Fruit fly (Drosophila melanogaster) whole organism, embryonic: ENCODE data around the gene CG3088.
A peak's percentile ranks its signal among the peaks of the same experiment; 100 is the strongest.

Experiments used
- ATbp ChIP-seq: fragments of 200-800 bp; sonication (Bioruptor generic); optimal IDR thresholded peaks from 2 replicates; lab custom pipeline; 2017; ENCODE audit warnings: missing biosample characterization, mild to moderate bottlenecking, missing genetic modification characterization, missing genetic modification reagents
- Atf6 ChIP-seq: fragments of 200-800 bp; sonication (Bioruptor generic); IDR thresholded peaks from 2 replicates; pipeline ENCODE4 v1.3.6; 2022; ENCODE audit warnings: missing biosample characterization, missing genetic modification characterization
- BtbVII ChIP-seq: fragments of 200-800 bp; sonication (Bioruptor generic); optimal IDR thresholded peaks from 3 replicates; lab custom pipeline; 2017; ENCODE audit warnings: missing biosample characterization, mild to moderate bottlenecking, missing genetic modification characterization
- C15 ChIP-seq: fragments of 200-800 bp; sonication (Bioruptor generic); IDR thresholded peaks from 3 replicates; pipeline ENCODE4 v1.3.6; 2022; ENCODE audit warnings: missing biosample characterization, missing genetic modification characterization
- CG10274 ChIP-seq: fragments of 200-800 bp; sonication (Bioruptor generic); optimal IDR thresholded peaks from 3 replicates; lab custom pipeline; 2017; ENCODE audit warnings: missing biosample characterization, mild to moderate bottlenecking, missing genetic modification characterization
- CG11093 ChIP-seq: fragments of 200-800 bp; sonication (Bioruptor generic); IDR thresholded peaks from 3 replicates; pipeline ENCODE4 v1.3.6; 2022; ENCODE audit warnings: missing biosample characterization, missing genetic modification characterization
- CG12104 ChIP-seq: fragments of 200-800 bp; sonication (Bioruptor generic); optimal IDR thresholded peaks from 3 replicates; lab custom pipeline; 2016; ENCODE audit warnings: missing biosample characterization, missing genetic modification characterization
- CG12769 ChIP-seq: fragments of 200-800 bp; sonication (Bioruptor generic); optimal IDR thresholded peaks from 2 replicates; lab custom pipeline; 2019; ENCODE audit warnings: missing biosample characterization, mild to moderate bottlenecking, missing genetic modification characterization, moderate library complexity
- CG12942 ChIP-seq: fragments of 200-800 bp; sonication (Bioruptor generic); optimal IDR thresholded peaks from 3 replicates; lab custom pipeline; 2016; ENCODE audit warnings: missing biosample characterization, missing genetic modification characterization
- CG13424 ChIP-seq: fragments of 200-800 bp; sonication (Bioruptor generic); optimal IDR thresholded peaks from 2 replicates; lab custom pipeline; 2019; ENCODE audit warnings: missing biosample characterization, mild to moderate bottlenecking, missing genetic modification characterization, moderate library complexity
- CG15514 ChIP-seq: fragments of 200-800 bp; sonication (Bioruptor generic); optimal IDR thresholded peaks from 3 replicates; lab custom pipeline; 2017; ENCODE audit warnings: missing biosample characterization, missing genetic modification characterization, mild to moderate bottlenecking, moderate library complexity, missing genetic modification reagents
- CG15601 ChIP-seq: fragments of 200-800 bp; sonication (Bioruptor generic); optimal IDR thresholded peaks from 3 replicates; lab custom pipeline; 2019; ENCODE audit warnings: missing biosample characterization, mild to moderate bottlenecking, missing genetic modification characterization, moderate library complexity
- CG18011 ChIP-seq: fragments of 200-800 bp; sonication (Bioruptor generic); optimal IDR thresholded peaks from 2 replicates; lab custom pipeline; 2017; ENCODE audit warnings: missing biosample characterization, missing genetic modification characterization, mild to moderate bottlenecking, moderate library complexity, missing genotype
- CG1832 ChIP-seq: fragments of 200-800 bp; sonication (Bioruptor generic); optimal IDR thresholded peaks from 2 replicates; lab custom pipeline; 2017; ENCODE audit warnings: missing biosample characterization, mild to moderate bottlenecking, missing genetic modification characterization, inconsistent platforms
- CG2116 ChIP-seq: fragments of 200-800 bp; sonication (Bioruptor generic); optimal IDR thresholded peaks from 3 replicates; lab custom pipeline; 2018; ENCODE audit warnings: missing biosample characterization, mild to moderate bottlenecking, missing genetic modification characterization
- CG2120 ChIP-seq: fragments of 200-800 bp; sonication (Bioruptor generic); optimal IDR thresholded peaks from 3 replicates; lab custom pipeline; 2016; ENCODE audit warnings: missing biosample characterization, missing genetic modification characterization
- CG32532 ChIP-seq: fragments of 200-800 bp; sonication (Bioruptor generic); IDR thresholded peaks from 2 replicates; pipeline ENCODE4 v1.3.6; 2022; ENCODE audit warnings: missing biosample characterization, missing genetic modification characterization
- CG4328 ChIP-seq: fragments of 200-800 bp; sonication (Bioruptor generic); optimal IDR thresholded peaks from 3 replicates; lab custom pipeline; 2017; ENCODE audit warnings: missing biosample characterization, missing genetic modification reagents, missing genetic modification characterization
- CG4820 ChIP-seq: fragments of 200-800 bp; sonication (Bioruptor generic); optimal IDR thresholded peaks from 3 replicates; lab custom pipeline; 2016; ENCODE audit warnings: missing biosample characterization, missing genetic modification characterization
- CG6272 ChIP-seq: fragments of 200-800 bp; sonication (Bioruptor generic); IDR thresholded peaks from 2 replicates; pipeline ENCODE4 v1.3.6; 2022; ENCODE audit warnings: missing biosample characterization, missing genetic modification characterization
- CG8089 ChIP-seq: fragments of 200-800 bp; sonication (Bioruptor generic); optimal IDR thresholded peaks from 3 replicates; lab custom pipeline; 2016; ENCODE audit warnings: missing biosample characterization, missing genetic modification characterization
- Camta ChIP-seq: fragments of 200-800 bp; sonication (Bioruptor generic); optimal IDR thresholded peaks from 2 replicates; lab custom pipeline; 2016; ENCODE audit warnings: missing biosample characterization, missing genetic modification characterization
- Dbx ChIP-seq: fragments of 200-800 bp; sonication (Bioruptor generic); IDR thresholded peaks from 3 replicates; pipeline ENCODE4 v1.3.6; 2022; ENCODE audit warnings: missing biosample characterization, missing genetic modification characterization
- Eip74EF ChIP-seq, 2 experiments: fragments of 200-800 bp in 1 of 2; fragments of >200 bp in 1 of 2; sonication (Bioruptor generic) in 1 of 2; optimal IDR thresholded peaks; 2 replicates each; lab custom pipeline; 2017 to 2019; ENCODE audit warnings: missing biosample characterization in 2 of 2, missing genetic modification characterization in 2 of 2, mild to moderate bottlenecking in 1 of 2, moderate library complexity in 1 of 2
- Max ChIP-seq: fragments of 200-800 bp; sonication (Bioruptor generic); optimal IDR thresholded peaks from 2 replicates; lab custom pipeline; 2016; ENCODE audit warnings: missing biosample characterization, mild to moderate bottlenecking, missing genetic modification characterization
- Meics ChIP-seq: fragments of 200-800 bp; sonication (Bioruptor generic); optimal IDR thresholded peaks from 2 replicates; lab custom pipeline; 2017; ENCODE audit warnings: missing biosample characterization, mild to moderate bottlenecking, missing genetic modification characterization
- Mes4 ChIP-seq: fragments of 200-800 bp; sonication (Bioruptor generic); optimal IDR thresholded peaks from 2 replicates; lab custom pipeline; 2016; ENCODE audit warnings: missing biosample characterization, missing genetic modification characterization
- NFAT ChIP-seq: fragments of 200-800 bp; sonication (Bioruptor generic); IDR thresholded peaks from 2 replicates; pipeline ENCODE4 v1.3.6; 2022; ENCODE audit warnings: missing biosample characterization, missing genetic modification characterization
- Nf-YC ChIP-seq: fragments of 200-800 bp; optimal IDR thresholded peaks from 3 replicates; lab custom pipeline; 2019; ENCODE audit warnings: missing biosample characterization, mild to moderate bottlenecking, missing genetic modification characterization, moderate library complexity
- Oli ChIP-seq: fragments of 200-800 bp; sonication (Bioruptor generic); optimal IDR thresholded peaks from 2 replicates; lab custom pipeline; 2018; ENCODE audit warnings: missing biosample characterization, mild to moderate bottlenecking, missing genetic modification characterization, moderate library complexity
- Poxn ChIP-seq: fragments of 200-800 bp; sonication (Bioruptor generic); IDR thresholded peaks from 2 replicates; pipeline ENCODE4 v1.3.6; 2022; ENCODE audit warnings: missing biosample characterization, missing genetic modification characterization
- Spps ChIP-seq: fragments of 200-800 bp; sonication (Bioruptor generic); optimal IDR thresholded peaks from 2 replicates; lab custom pipeline; 2018; ENCODE audit warnings: missing biosample characterization, mild to moderate bottlenecking, missing genetic modification characterization
- Taf1 ChIP-seq: fragments of 200-800 bp; sonication (Bioruptor generic); IDR thresholded peaks from 2 replicates; pipeline ENCODE4 v1.3.6; 2022; ENCODE audit warnings: missing biosample characterization, missing genetic modification characterization
- Tbp ChIP-seq: fragments of >200 bp; optimal IDR thresholded peaks from 2 replicates; lab custom pipeline; 2018; ENCODE audit warnings: missing biosample characterization, missing genetic modification characterization
- Xrp1 ChIP-seq: fragments of 200-800 bp; sonication (Bioruptor generic); IDR thresholded peaks from 2 replicates; pipeline ENCODE4 v1.3.6; 2022; ENCODE audit warnings: missing biosample characterization, missing genetic modification characterization
- al ChIP-seq: fragments of 200-800 bp; sonication (Bioruptor generic); IDR thresholded peaks from 2 replicates; pipeline ENCODE4 v1.3.6; 2022; ENCODE audit warnings: missing biosample characterization, missing genetic modification characterization
- bigmax ChIP-seq: fragments of 200-800 bp; sonication (Bioruptor generic); optimal IDR thresholded peaks from 2 replicates; lab custom pipeline; 2018; ENCODE audit warnings: missing biosample characterization, mild to moderate bottlenecking, missing genetic modification characterization
- cg ChIP-seq: fragments of 200-800 bp; sonication (Bioruptor generic); optimal IDR thresholded peaks from 3 replicates; lab custom pipeline; 2019; ENCODE audit warnings: missing biosample characterization, mild to moderate bottlenecking, missing genetic modification characterization, moderate library complexity
- chn ChIP-seq: fragments of 200-800 bp; sonication (Bioruptor generic); optimal IDR thresholded peaks from 2 replicates; lab custom pipeline; 2016; ENCODE audit warnings: missing biosample characterization, missing genetic modification characterization
- fd64A ChIP-seq: fragments of 200-800 bp; sonication (Bioruptor generic); optimal IDR thresholded peaks from 3 replicates; lab custom pipeline; 2018; ENCODE audit warnings: missing biosample characterization, mild to moderate bottlenecking, missing genetic modification characterization
- gcm2 ChIP-seq: fragments of 200-800 bp; sonication (Bioruptor generic); optimal IDR thresholded peaks from 2 replicates; lab custom pipeline; 2016; ENCODE audit warnings: missing biosample characterization, missing genetic modification characterization
- gfzf ChIP-seq: fragments of 200-800 bp; sonication (Bioruptor generic); optimal IDR thresholded peaks from 2 replicates; lab custom pipeline; 2016; ENCODE audit warnings: missing biosample characterization, mild to moderate bottlenecking, missing genetic modification characterization, moderate library complexity
- knrl ChIP-seq: fragments of 200-800 bp; sonication (Bioruptor generic); IDR thresholded peaks from 3 replicates; pipeline ENCODE4 v1.3.6; 2022; ENCODE audit warnings: missing biosample characterization, missing genetic modification characterization; ENCODE audit not compliant: partially characterized antibody
- nerfin-1 ChIP-seq: fragments of 200-800 bp; sonication (Bioruptor generic); optimal IDR thresholded peaks from 3 replicates; lab custom pipeline; 2019; ENCODE audit warnings: missing biosample characterization, mild to moderate bottlenecking, missing genetic modification characterization, moderate library complexity
- nom ChIP-seq: fragments of 200-800 bp; sonication (Bioruptor generic); optimal IDR thresholded peaks from 2 replicates; lab custom pipeline; 2017; ENCODE audit warnings: missing biosample characterization, missing genetic modification characterization, mild to moderate bottlenecking, moderate library complexity, missing genetic modification reagents
- schlank ChIP-seq: fragments of 200-800 bp; sonication (Bioruptor generic); optimal IDR thresholded peaks from 2 replicates; lab custom pipeline; 2018; ENCODE audit warnings: missing biosample characterization, mild to moderate bottlenecking, missing genetic modification characterization
- shn ChIP-seq: fragments of 200-800 bp; sonication (Bioruptor generic); optimal IDR thresholded peaks from 3 replicates; lab custom pipeline; 2016; ENCODE audit warnings: missing biosample characterization, missing genetic modification characterization
- sima ChIP-seq: fragments of 200-800 bp; sonication (Bioruptor generic); optimal IDR thresholded peaks from 2 replicates; lab custom pipeline; 2016; ENCODE audit warnings: missing biosample characterization, missing genetic modification characterization
- slp2 ChIP-seq: fragments of 200-800 bp; sonication (Bioruptor generic); optimal IDR thresholded peaks from 2 replicates; lab custom pipeline; 2016; ENCODE audit warnings: missing biosample characterization, missing genetic modification characterization
- toy ChIP-seq: fragments of 200-800 bp; sonication (Bioruptor generic); IDR thresholded peaks from 2 replicates; pipeline ENCODE4 v1.3.6; 2022; ENCODE audit warnings: missing biosample characterization, missing genetic modification characterization
- z ChIP-seq: fragments of 200-800 bp; sonication (Bioruptor generic); IDR thresholded peaks from 3 replicates; pipeline ENCODE4 v1.3.6; 2022; ENCODE audit warnings: missing biosample characterization, missing genetic modification characterization

Gene CG3088

DNA sequence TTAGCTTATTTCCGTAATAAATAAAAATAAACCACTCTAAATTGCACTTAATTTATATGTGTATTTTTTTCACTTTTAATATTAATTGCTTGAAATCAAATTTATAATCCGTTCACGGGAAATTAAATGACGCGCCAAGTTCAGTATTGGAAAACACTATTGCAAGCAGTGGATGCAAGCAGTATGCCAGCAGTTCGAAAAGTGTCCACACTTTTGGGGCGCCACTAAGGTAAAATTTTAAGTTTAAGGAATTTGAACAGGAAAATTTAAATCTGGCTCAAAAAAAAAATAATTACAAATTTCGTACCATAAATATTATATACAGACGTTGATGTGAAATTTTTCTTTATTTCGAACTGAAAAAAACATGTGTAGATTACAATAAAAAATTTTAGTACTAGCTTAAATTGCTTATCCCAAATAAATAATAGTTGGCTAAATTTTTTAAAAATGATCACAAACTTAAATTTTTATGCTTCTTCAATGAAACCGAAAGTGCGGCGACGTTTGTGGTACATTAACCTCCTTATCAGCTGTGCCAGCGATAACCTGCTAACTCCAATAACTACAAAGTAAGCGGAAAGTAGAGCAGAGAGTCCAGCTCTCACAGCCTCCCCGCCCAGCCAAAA lies 12.9 kb upstream of the CG3088 start (continued):
- TF ChIP-seq knrl (GFP tag; lab: Robert Waterston, UW) (peak; percentile 44; the same call in 1 of the 3 replicates), schlank (tag; lab: Kevin White, UChicago) (no peak), al (GFP tag; lab: Robert Waterston, UW) (peak; percentile 47), slp2 (GFP tag; lab: Kevin White, UChicago) (no peak), CG2120 (GFP tag; lab: Kevin White, UChicago) (no peak), Eip74EF (GFP tag; optimal IDR thresholded peaks at IDR 0.05; lab: Kevin White, UChicago) (no peak), ATbp (no peak), shn (no peak), CG12769 (tag; lab: Kevin White, UChicago) (no peak), toy (no peak), Atf6 (GFP tag; lab: Robert Waterston, UW) (no peak), C15 (GFP tag; lab: Robert Waterston, UW) (no peak), CG15601 (tag; lab: Kevin White, UChicago) (no peak), CG12942 (GFP tag; lab: Kevin White, UChicago) (no peak), CG4820 (peak; percentile 36), Taf1 (GFP tag; lab: Robert Waterston, UW) (no peak), nom (GFP tag; lab: Kevin White, UChicago) (no peak), CG15514 (GFP tag; lab: Kevin White, UChicago) (peak; percentile 51), CG12104 (no peak), CG32532 (peak; percentile 69), z (GFP tag; lab: Robert Waterston, UW) (no peak), CG18011 (no peak), Nf-YC (tag; lab: Kevin White, UChicago) (no peak), CG13424 (tag; lab: Kevin White, UChicago) (no peak), Tbp (GFP tag; lab: Kevin White, UChicago) (no peak), Dbx (GFP tag; lab: Robert Waterston, UW) (peak; percentile 69; the same call in 2 of the 3 replicates), chn (no peak), Spps (tag; lab: Kevin White, UChicago) (no peak), CG10274 (GFP tag; lab: Kevin White, UChicago) (no peak), fd64A (no peak), Camta (GFP tag; lab: Kevin White, UChicago) (no peak), CG8089 (GFP tag; lab: Kevin White, UChicago) (no peak), cg (GFP tag; lab: Kevin White, UChicago) (no peak), gcm2 (GFP tag; lab: Kevin White, UChicago) (no peak), Poxn (GFP tag; lab: Robert Waterston, UW) (no peak), Max (peak; percentile 16), NFAT (GFP tag; lab: Robert Waterston, UW) (peak; percentile 73; the same call in 1 of the 2 replicates), Oli (tag; lab: Kevin White, UChicago) (no peak), bigmax (no peak), nerfin-1 (tag; lab: Kevin White, UChicago) (no peak), Mes4 (GFP tag; lab: Kevin White, UChicago) (no peak), CG2116 (no peak), CG6272 (GFP tag; lab: Robert Waterston, UW) (no peak), gfzf (GFP tag; lab: Kevin White, UChicago) (peak; percentile 11), CG11093 (GFP tag; lab: Robert Waterston, UW) (no peak), CG1832 (GFP tag; lab: Kevin White, UChicago) (no peak), CG4328 (no peak), Meics (GFP tag; lab: Kevin White, UChicago) (no peak), BtbVII (GFP tag; lab: Kevin White, UChicago) (no peak), sima (GFP tag; lab: Kevin White, UChicago) (no peak), Xrp1 (no peak)
